Fruit fly (Drosophila melanogaster) S2 (cell line): ENCODE measurements around the gene CG4822.
A peak's percentile ranks its signal among the peaks of the same experiment; 100 is the strongest.

ENCODE experiments used
- CG8478 ChIP-seq: fragments of >200 bp; optimal IDR thresholded peaks from 2 replicates; lab custom pipeline; 2018
- CTCF ChIP-seq, 2 experiments: fragments of >200 bp; optimal IDR thresholded peaks; 2 replicates each; lab custom pipeline; 2018

CG4822 gene

dm6 chr2L:82080-82479 lies 39.5 kb downstream of the CG4822 start:
- TF ChIP-seq CG8478 (lab: Kevin White, UChicago) (no peak), CTCF (optimal IDR thresholded peaks at IDR 0.05; lab: Kevin White, UChicago) (no peak)

dm6 chr2L:81198-81597 lies 40.4 kb downstream of the CG4822 start:
- no peak for TF ChIP-seq CTCF (optimal IDR thresholded peaks at IDR 0.05; lab: Kevin White, UChicago)
- TF ChIP-seq CG8478 (lab: Kevin White, UChicago) = no peak

dm6 chr2L:78828-79227 lies 42.7 kb downstream of the CG4822 start:
- TF ChIP-seq CG8478 (lab: Kevin White, UChicago) (no peak), CTCF (optimal IDR thresholded peaks at IDR 0.05; lab: Kevin White, UChicago) (no peak)

- TF ChIP-seq CTCF (optimal IDR thresholded peaks at IDR 0.05; lab: Kevin White, UChicago) = no peak
- TF ChIP-seq CG8478 (lab: Kevin White, UChicago) = no peak
These were observed 45.5 kb downstream of the CG4822 start, which contains the start of gene CG11374 for dm6 chr2L:76048-76447. Gene CG11374 (plus strand): TSS chr2L:76348.

- TF ChIP-seq CTCF (optimal IDR thresholded peaks at IDR 0.05; lab: Kevin White, UChicago) (no peak), CG8478 (lab: Kevin White, UChicago) (no peak)
These were observed 47.7 kb downstream of the CG4822 start for dm6 chr2L:73760-74388.

- TF ChIP-seq CTCF (optimal IDR thresholded peaks at IDR 0.05; lab: Kevin White, UChicago) (peak; percentile 59 to 62), CG8478 (lab: Kevin White, UChicago) (no peak)
These were observed 48.7 kb downstream of the CG4822 start for dm6 chr2L:72752-73435.

dm6 chr2L:71869-72751 lies 49.4 kb downstream of the CG4822 start:
- TF ChIP-seq CG8478 (lab: Kevin White, UChicago) (no peak), CTCF (optimal IDR thresholded peaks at IDR 0.05; lab: Kevin White, UChicago) (no peak)

- TF ChIP-seq CTCF (optimal IDR thresholded peaks at IDR 0.05; lab: Kevin White, UChicago) (no peak), CG8478 (lab: Kevin White, UChicago) (no peak)
These were observed 50.1 kb downstream of the CG4822 start, which contains the start of gene galectin for dm6 chr2L:71457-71856. Gene galectin (plus strand): TSS chr2L:71757.

dm6 chr2L:69560-69959 lies 52.0 kb downstream of the CG4822 start:
- TF ChIP-seq CG8478 (lab: Kevin White, UChicago) = no peak
- TF ChIP-seq CTCF (optimal IDR thresholded peaks at IDR 0.05; lab: Kevin White, UChicago) = no peak

- TF ChIP-seq CTCF (optimal IDR thresholded peaks at IDR 0.05; lab: Kevin White, UChicago) (no peak), CG8478 (lab: Kevin White, UChicago) (no peak)
These were observed 54.3 kb downstream of the CG4822 start for dm6 chr2L:67279-67657.
